Worm (Caenorhabditis elegans) whole organism, L1 larva: Measurements from ENCODE around the gene C44C10.5.

ENCODE experiments used
- aly-2 ChIP-seq: fragments of 150-350 bp; optimal IDR thresholded peaks from 2 replicates; lab custom pipeline; 2014; ENCODE audit warnings: missing biosample characterization, missing genetic modification characterization
- ceh-63 ChIP-seq: fragments of 200-800 bp; sonication (Bioruptor generic); optimal IDR thresholded peaks from 2 replicates; lab custom pipeline; 2018; ENCODE audit warnings: mild to moderate bottlenecking, missing genetic modification characterization, missing compliant biosample characterization
- dpl-1 ChIP-seq, 3 experiments: fragments of 150-350 bp in 2 of 3; sonication (generic microtip) in 1 of 3; optimal IDR thresholded peaks; 2 replicates each; lab custom pipeline; 2014 to 2017; ENCODE audit warnings: missing biosample characterization in 3 of 3, missing genetic modification characterization in 3 of 3, missing genetic modification reagents in 3 of 3
- ets-5 ChIP-seq: fragments of 200-800 bp; sonication (Bioruptor generic); IDR thresholded peaks from 2 replicates; pipeline ENCODE4 v1.3.6; 2022; ENCODE audit warnings: missing genetic modification characterization, missing compliant biosample characterization
- fkh-10 ChIP-seq: sonication (generic microtip); optimal IDR thresholded peaks from 2 replicates; lab custom pipeline; 2017; ENCODE audit warnings: missing biosample characterization, missing genetic modification reagents, missing genetic modification characterization
- jun-1 ChIP-seq: fragments of 150-350 bp; optimal IDR thresholded peaks from 2 replicates; lab custom pipeline; 2014; ENCODE audit warnings: missing biosample characterization, missing genetic modification reagents, missing genetic modification characterization
- lin-15B ChIP-seq: fragments of 150-350 bp; sonication (generic microtip); optimal IDR thresholded peaks from 3 replicates; lab custom pipeline; 2014; ENCODE audit warnings: missing biosample characterization, missing genetic modification characterization
- tbx-2 ChIP-seq: sonication (generic microtip); optimal IDR thresholded peaks from 2 replicates; lab custom pipeline; 2016; ENCODE audit warnings: missing genetic modification characterization, missing compliant biosample characterization
- ztf-11 ChIP-seq, 2 experiments: sonication (generic microtip); optimal IDR thresholded peaks; 2 replicates each; lab custom pipeline; 2016 to 2017; ENCODE audit warnings: missing genetic modification characterization in 2 of 2, missing biosample characterization in 1 of 2, missing compliant biosample characterization in 1 of 2

DNA sequence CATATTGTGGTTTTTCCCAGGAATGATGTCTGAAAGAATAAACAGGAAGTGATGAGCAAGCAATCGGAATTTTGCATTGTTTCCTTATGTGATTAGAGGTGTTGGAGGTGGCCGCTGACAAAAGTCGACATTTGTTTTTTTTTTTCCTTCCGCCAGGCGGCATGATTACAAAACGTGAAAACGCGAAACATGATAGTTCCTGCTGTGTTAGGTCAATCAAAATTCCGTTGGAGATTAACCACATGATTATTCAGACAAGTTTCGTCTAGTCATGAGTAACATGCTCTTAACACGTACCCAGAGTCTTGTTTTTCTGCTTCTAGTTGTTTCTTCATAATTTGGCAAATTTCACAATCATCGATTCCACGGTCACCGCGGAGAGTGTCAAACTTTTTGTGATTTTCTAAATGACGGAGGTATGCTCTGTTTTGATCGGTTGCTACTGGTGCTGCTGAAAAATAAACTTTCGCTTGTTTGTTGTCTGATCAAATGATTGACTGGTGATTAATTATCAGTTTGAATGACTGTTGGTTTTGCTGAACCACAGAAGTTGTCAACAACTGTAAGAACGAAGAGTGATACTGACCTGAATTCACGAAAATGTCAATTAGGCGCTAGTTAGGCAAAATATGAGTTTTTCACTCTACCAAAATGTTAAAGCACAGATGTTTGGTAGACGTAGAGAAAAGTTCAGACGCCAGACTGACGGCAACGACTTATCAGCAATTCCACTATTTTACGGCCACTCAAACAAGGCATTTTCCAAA lies 10.9 kb upstream of the C44C10.5 start:
- TF ChIP-seq ets-5 (GFP tag; lab: Robert Waterston, UW) = no peak
- TF ChIP-seq dpl-1 (GFP tag; optimal IDR thresholded peaks at IDR 0.05; lab: Kevin White, UChicago) = no peak
- TF ChIP-seq tbx-2 (tag; lab: Kevin White, UChicago) = no peak
- TF ChIP-seq lin-15B (tag; lab: Kevin White, UChicago) = no peak
- TF ChIP-seq jun-1 (tag; lab: Kevin White, UChicago) = no peak
- no peak for TF ChIP-seq ztf-11 (tag; optimal IDR thresholded peaks at IDR 0.05; lab: Kevin White, UChicago)
- TF ChIP-seq fkh-10 (GFP tag; lab: Kevin White, UChicago) = no peak
- TF ChIP-seq ceh-63 (GFP tag; lab: Kevin White, UChicago) = no peak
- TF ChIP-seq aly-2 (tag; lab: Kevin White, UChicago) = no peak
